Worm (Caenorhabditis elegans) whole organism, L2 larva: Measurements from ENCODE around the gene C08G9.2.

Experiments used
- mdl-1 ChIP-seq, 2 experiments: fragments of 150-350 bp in 1 of 2; sonication (generic microtip) in 1 of 2; optimal IDR thresholded peaks; 2 replicates each; lab custom pipeline; 2017; ENCODE audit warnings: missing biosample characterization in 2 of 2, missing genetic modification characterization in 2 of 2
- ztf-11 ChIP-seq: sonication (generic microtip); optimal IDR thresholded peaks from 2 replicates; lab custom pipeline; 2017; ENCODE audit warnings: missing biosample characterization, missing genetic modification characterization

- TF ChIP-seq ztf-11, result no peak
- no peak for TF ChIP-seq mdl-1 (tag; optimal IDR thresholded peaks at IDR 0.05; lab: Kevin White, UChicago)
Measured at ce11 chrIV:7674874-7675273, 2.1 kb upstream of the C08G9.2 start, which contains the start of gene itr-1.
